Worm (Caenorhabditis elegans): ENCODE results near the gene end-3.

end-3 gene

ce11 chrV:13992485-13992884, 22.0 kb upstream of the end-3 start, which contains the start of gene droe-4:
TSS of gene droe-4 (plus strand) at chrV:13992656.
- TF ChIP-seq lsy-2 (tag; optimal IDR thresholded peaks at IDR 0.05): no peak
- no peak for TF ChIP-seq ztf-11 (tag; optimal IDR thresholded peaks at IDR 0.05)
- TF ChIP-seq unc-39 (tag; optimal IDR thresholded peaks at IDR 0.05): no peak
- TF ChIP-seq zag-1 (tag; optimal IDR thresholded peaks at IDR 0.05): no peak
- TF ChIP-seq unc-62 (GFP tag; optimal IDR thresholded peaks at IDR 0.05): no peak
- no peak for TF ChIP-seq nhr-12 (tag; optimal IDR thresholded peaks at IDR 0.05)
- no peak for TF ChIP-seq nhr-129 (tag; optimal IDR thresholded peaks at IDR 0.05)
- TF ChIP-seq nhr-10 (tag; optimal IDR thresholded peaks at IDR 0.05): no peak
- TF ChIP-seq elt-1 (tag; optimal IDR thresholded peaks at IDR 0.05): no peak
- no peak for TF ChIP-seq crh-2 (tag; optimal IDR thresholded peaks at IDR 0.05)
- no peak for TF ChIP-seq snpc-4 (tag; optimal IDR thresholded peaks at IDR 0.05)
- TF ChIP-seq lin-13 (GFP tag; optimal IDR thresholded peaks at IDR 0.05): no peak
- no peak for TF ChIP-seq mab-5 (tag; optimal IDR thresholded peaks at IDR 0.05)
- TF ChIP-seq peb-1 (tag; optimal IDR thresholded peaks at IDR 0.05): no peak
- TF ChIP-seq blmp-1 (tag; optimal IDR thresholded peaks at IDR 0.05; ENCODE audit: insufficient read depth): no peak
- no peak for TF ChIP-seq mdl-1 (tag; optimal IDR thresholded peaks at IDR 0.05)
- TF ChIP-seq F13H6.1 (tag; optimal IDR thresholded peaks at IDR 0.05): no peak

- TF ChIP-seq nhr-77 (tag; optimal IDR thresholded peaks at IDR 0.05) (no peak), nhr-21 (tag; optimal IDR thresholded peaks at IDR 0.05) (peak; percentile 59), Y55F3AM.14 (GFP tag; optimal IDR thresholded peaks at IDR 0.05) (no peak)
Observed at ce11 chrV:13993478-13993877, 21.0 kb upstream of the end-3 start.

ce11 chrV:14001929-14002328, 12.6 kb upstream of the end-3 start:
- TF ChIP-seq lin-11 (tag; optimal IDR thresholded peaks at IDR 0.05): no peak
- TF ChIP-seq blmp-1 (tag; optimal IDR thresholded peaks at IDR 0.05; ENCODE audit: insufficient read depth): no peak
- TF ChIP-seq crh-2 (tag; optimal IDR thresholded peaks at IDR 0.05): no peak
- peak; percentile 26 for TF ChIP-seq sem-4 (tag; optimal IDR thresholded peaks at IDR 0.05)
- no peak for TF ChIP-seq nhr-21 (tag; optimal IDR thresholded peaks at IDR 0.05)
- TF ChIP-seq alr-1 (tag; optimal IDR thresholded peaks at IDR 0.05): no peak
- TF ChIP-seq sma-9 (GFP tag; optimal IDR thresholded peaks at IDR 0.05): no peak
- no peak for TF ChIP-seq sma-9 (tag; optimal IDR thresholded peaks at IDR 0.05)

- TF ChIP-seq zag-1 (tag; optimal IDR thresholded peaks at IDR 0.05) (no peak), ceh-16 (tag; optimal IDR thresholded peaks at IDR 0.05) (no peak), unc-62 (GFP tag; optimal IDR thresholded peaks at IDR 0.05) (no peak), ztf-4 (tag; optimal IDR thresholded peaks at IDR 0.05) (no peak), fos-1 (tag; optimal IDR thresholded peaks at IDR 0.05) (peak; percentile 28), sma-9 (GFP tag; optimal IDR thresholded peaks at IDR 0.05) (peak; percentile 19), sma-9 (tag; optimal IDR thresholded peaks at IDR 0.05) (no peak), ama-1 (optimal IDR thresholded peaks at IDR 0.05) (no peak), nhr-129 (tag; optimal IDR thresholded peaks at IDR 0.05) (peak; percentile 25), elt-3 (tag; optimal IDR thresholded peaks at IDR 0.05) (no peak), F13H6.1 (tag; optimal IDR thresholded peaks at IDR 0.05) (peak; percentile 21)
Observed at ce11 chrV:14002402-14002801, 12.1 kb upstream of the end-3 start.

- TF ChIP-seq F13H6.1 (tag; optimal IDR thresholded peaks at IDR 0.05): peak; percentile 34
- TF ChIP-seq nhr-11 (tag; optimal IDR thresholded peaks at IDR 0.05): no peak
- TF ChIP-seq dmd-4 (tag; optimal IDR thresholded peaks at IDR 0.05): no peak
- TF ChIP-seq blmp-1 (tag; optimal IDR thresholded peaks at IDR 0.05; ENCODE audit: insufficient read depth): no peak
- TF ChIP-seq sma-9 (GFP tag; optimal IDR thresholded peaks at IDR 0.05): peak; percentile 1
- TF ChIP-seq sma-9 (tag; optimal IDR thresholded peaks at IDR 0.05): no peak
- peak; percentile 68 for TF ChIP-seq unc-55 (GFP tag; optimal IDR thresholded peaks at IDR 0.05)
- peak in 1 of 2 experiments; percentile 23 for TF ChIP-seq lsy-2 (tag; optimal IDR thresholded peaks at IDR 0.05)
- TF ChIP-seq ztf-1 (GFP tag; conservative IDR thresholded peaks at IDR 0.05): no peak
- peak; percentile 76 for TF ChIP-seq nhr-129 (tag; optimal IDR thresholded peaks at IDR 0.05)
- TF ChIP-seq zag-1 (tag; optimal IDR thresholded peaks at IDR 0.05): peak; percentile 17
- TF ChIP-seq elt-1 (tag; optimal IDR thresholded peaks at IDR 0.05): no peak
Observed at ce11 chrV:14003587-14004156, 10.8 kb upstream of the end-3 start.

Data from whole organism, L2 larva.